Fruit fly (Drosophila melanogaster): ENCODE measurements around the gene foxo.

foxo gene

dm6 chr3R:14131972-14132371 is 75.2 kb downstream of the foxo start, which contains the start of gene CG14356:
TSS of gene CG14356 (minus strand) at chr3R:14132072.
- TF ChIP-seq CTCF (optimal IDR thresholded peaks at IDR 0.05), result no peak
- no peak for TF ChIP-seq CG8478 (optimal IDR thresholded peaks at IDR 0.05)

Measured in S2 (cell line).